Fruit fly (Drosophila melanogaster) whole organism, embryonic: ENCODE data around the gene Megf8.

Source experiments
- Ada2b ChIP-seq: fragments of 200-800 bp; sonication (Bioruptor generic); IDR thresholded peaks from 2 replicates; pipeline ENCODE4 v1.3.6; 2022; ENCODE audit warnings: missing biosample characterization, missing genetic modification characterization
- Antp ChIP-seq: fragments of 200-800 bp; sonication (Bioruptor generic); optimal IDR thresholded peaks from 3 replicates; lab custom pipeline; 2016; ENCODE audit warnings: missing biosample characterization, missing genetic modification characterization
- Bgb ChIP-seq: fragments of 200-800 bp; sonication (Bioruptor generic); IDR thresholded peaks from 2 replicates; pipeline ENCODE4 v1.3.6; 2022; ENCODE audit warnings: missing biosample characterization, missing genetic modification characterization; ENCODE audit not compliant: partially characterized antibody
- C15 ChIP-seq: fragments of 200-800 bp; sonication (Bioruptor generic); IDR thresholded peaks from 3 replicates; pipeline ENCODE4 v1.3.6; 2022; ENCODE audit warnings: missing biosample characterization, missing genetic modification characterization
- CG12071 ChIP-seq: fragments of 200-800 bp; sonication (Bioruptor generic); optimal IDR thresholded peaks from 3 replicates; lab custom pipeline; 2018; ENCODE audit warnings: missing biosample characterization, mild to moderate bottlenecking, missing genetic modification characterization
- CG12769 ChIP-seq: fragments of 200-800 bp; sonication (Bioruptor generic); optimal IDR thresholded peaks from 2 replicates; lab custom pipeline; 2019; ENCODE audit warnings: missing biosample characterization, mild to moderate bottlenecking, missing genetic modification characterization, moderate library complexity
- CG13287 ChIP-seq: fragments of 200-800 bp; sonication (Bioruptor generic); IDR thresholded peaks from 2 replicates; pipeline ENCODE4 v1.3.6; 2022; ENCODE audit warnings: missing biosample characterization, missing genetic modification characterization; ENCODE audit not compliant: partially characterized antibody
- CG13424 ChIP-seq: fragments of 200-800 bp; sonication (Bioruptor generic); optimal IDR thresholded peaks from 2 replicates; lab custom pipeline; 2019; ENCODE audit warnings: missing biosample characterization, mild to moderate bottlenecking, missing genetic modification characterization, moderate library complexity
- CG15514 ChIP-seq: fragments of 200-800 bp; sonication (Bioruptor generic); optimal IDR thresholded peaks from 3 replicates; lab custom pipeline; 2017; ENCODE audit warnings: missing biosample characterization, missing genetic modification characterization, mild to moderate bottlenecking, moderate library complexity, missing genetic modification reagents
- CG1602 ChIP-seq: fragments of 200-800 bp; sonication (Bioruptor generic); optimal IDR thresholded peaks from 3 replicates; lab custom pipeline; 2016; ENCODE audit warnings: missing biosample characterization, missing genetic modification characterization
- CG18764 ChIP-seq: fragments of 200-800 bp; sonication (Bioruptor generic); optimal IDR thresholded peaks from 3 replicates; lab custom pipeline; 2016; ENCODE audit warnings: missing biosample characterization, missing genetic modification characterization
- CG2875 ChIP-seq: fragments of 200-800 bp; sonication (Bioruptor generic); optimal IDR thresholded peaks from 2 replicates; lab custom pipeline; 2017; ENCODE audit warnings: missing biosample characterization, mild to moderate bottlenecking, missing genetic modification characterization, missing genetic modification reagents
- CG32532 ChIP-seq: fragments of 200-800 bp; sonication (Bioruptor generic); IDR thresholded peaks from 2 replicates; pipeline ENCODE4 v1.3.6; 2022; ENCODE audit warnings: missing biosample characterization, missing genetic modification characterization
- CG4282 ChIP-seq: fragments of 200-800 bp; sonication (Bioruptor generic); optimal IDR thresholded peaks from 2 replicates; lab custom pipeline; 2016; ENCODE audit warnings: missing biosample characterization, missing genetic modification characterization
- CG4820 ChIP-seq: fragments of 200-800 bp; sonication (Bioruptor generic); optimal IDR thresholded peaks from 3 replicates; lab custom pipeline; 2016; ENCODE audit warnings: missing biosample characterization, missing genetic modification characterization
- CG6272 ChIP-seq: fragments of 200-800 bp; sonication (Bioruptor generic); IDR thresholded peaks from 2 replicates; pipeline ENCODE4 v1.3.6; 2022; ENCODE audit warnings: missing biosample characterization, missing genetic modification characterization
- CG6765 ChIP-seq: fragments of 200-800 bp; sonication (Bioruptor generic); optimal IDR thresholded peaks from 3 replicates; lab custom pipeline; 2017; ENCODE audit warnings: missing biosample characterization, mild to moderate bottlenecking, missing genetic modification characterization
- CG6813 ChIP-seq: fragments of 200-800 bp; sonication (Bioruptor generic); optimal IDR thresholded peaks from 2 replicates; lab custom pipeline; 2017; ENCODE audit warnings: missing biosample characterization, missing genetic modification characterization, mild to moderate bottlenecking, moderate library complexity, missing genetic modification reagents
- CG8290 ChIP-seq, 3 experiments: fragments of 200-800 bp; sonication (Bioruptor generic); optimal IDR thresholded peaks; 2 replicates each; lab custom pipeline; 2016 to 2019; ENCODE audit warnings: missing biosample characterization in 3 of 3, missing genetic modification characterization in 3 of 3, mild to moderate bottlenecking in 2 of 3, moderate library complexity in 1 of 3
- Camta ChIP-seq: fragments of 200-800 bp; sonication (Bioruptor generic); optimal IDR thresholded peaks from 2 replicates; lab custom pipeline; 2016; ENCODE audit warnings: missing biosample characterization, missing genetic modification characterization
- Dip3 ChIP-seq: fragments of 200-800 bp; sonication (Bioruptor generic); optimal IDR thresholded peaks from 3 replicates; lab custom pipeline; 2016; ENCODE audit warnings: missing biosample characterization, missing genetic modification characterization
- Doc2 ChIP-seq: fragments of 200-800 bp; sonication (Bioruptor generic); IDR thresholded peaks from 2 replicates; pipeline ENCODE4 v1.3.6; 2022; ENCODE audit warnings: missing biosample characterization, missing genetic modification characterization
- Meics ChIP-seq: fragments of 200-800 bp; sonication (Bioruptor generic); optimal IDR thresholded peaks from 2 replicates; lab custom pipeline; 2017; ENCODE audit warnings: missing biosample characterization, mild to moderate bottlenecking, missing genetic modification characterization
- Myb ChIP-seq: fragments of 200-800 bp; sonication (Bioruptor generic); optimal IDR thresholded peaks from 2 replicates; lab custom pipeline; 2016; ENCODE audit warnings: missing biosample characterization, missing genetic modification characterization
- Neu2 ChIP-seq: fragments of 200-800 bp; sonication (Bioruptor generic); optimal IDR thresholded peaks from 3 replicates; lab custom pipeline; 2016; ENCODE audit warnings: missing biosample characterization, missing genetic modification characterization, borderline replicate concordance
- Nf-YC ChIP-seq: fragments of 200-800 bp; optimal IDR thresholded peaks from 3 replicates; lab custom pipeline; 2019; ENCODE audit warnings: missing biosample characterization, mild to moderate bottlenecking, missing genetic modification characterization, moderate library complexity
- Pdp1 ChIP-seq, 2 experiments: fragments of 200-800 bp; sonication (Bioruptor generic); optimal IDR thresholded peaks; 3 replicates each; lab custom pipeline; 2016; ENCODE audit warnings: missing biosample characterization in 2 of 2, missing genetic modification characterization in 2 of 2, mild to moderate bottlenecking in 1 of 2, moderate library complexity in 1 of 2
- Sry-β ChIP-seq: fragments of 200-800 bp; sonication (Bioruptor generic); optimal IDR thresholded peaks from 2 replicates; lab custom pipeline; 2018; ENCODE audit warnings: missing biosample characterization, mild to moderate bottlenecking, missing genetic modification characterization, moderate library complexity
- ato ChIP-seq: fragments of 200-800 bp; sonication (Bioruptor generic); IDR thresholded peaks from 2 replicates; pipeline ENCODE4 v1.3.6; 2022; ENCODE audit warnings: missing biosample characterization, missing genetic modification characterization; ENCODE audit not compliant: partially characterized antibody
- bab2 ChIP-seq: fragments of 200-800 bp; sonication (Bioruptor generic); optimal IDR thresholded peaks from 2 replicates; lab custom pipeline; 2016; ENCODE audit warnings: missing biosample characterization, missing genetic modification characterization
- bigmax ChIP-seq: fragments of 200-800 bp; sonication (Bioruptor generic); optimal IDR thresholded peaks from 2 replicates; lab custom pipeline; 2018; ENCODE audit warnings: missing biosample characterization, mild to moderate bottlenecking, missing genetic modification characterization
- croc ChIP-seq: fragments of 200-800 bp; sonication (Bioruptor generic); conservative IDR thresholded peaks from 3 replicates; pipeline ENCODE4 v1.3.6; 2022; ENCODE audit warnings: missing biosample characterization, missing genetic modification characterization
- cwo ChIP-seq: fragments of 200-800 bp; sonication (Bioruptor generic); optimal IDR thresholded peaks from 3 replicates; lab custom pipeline; 2017; ENCODE audit warnings: missing biosample characterization, missing genetic modification characterization, mild to moderate bottlenecking, moderate library complexity, missing genetic modification reagents
- dmrt99B ChIP-seq: fragments of 200-800 bp; sonication (Bioruptor generic); optimal IDR thresholded peaks from 2 replicates; lab custom pipeline; 2018; ENCODE audit warnings: missing biosample characterization, mild to moderate bottlenecking, missing genetic modification characterization, moderate library complexity
- fd102C ChIP-seq: fragments of 200-800 bp; sonication (Bioruptor generic); optimal IDR thresholded peaks from 2 replicates; lab custom pipeline; 2018; ENCODE audit warnings: missing biosample characterization, mild to moderate bottlenecking, missing genetic modification characterization, moderate library complexity
- gem ChIP-seq: fragments of 200-800 bp; sonication (Bioruptor generic); optimal IDR thresholded peaks from 2 replicates; lab custom pipeline; 2019; ENCODE audit warnings: missing biosample characterization, mild to moderate bottlenecking, missing genetic modification characterization, moderate library complexity
- lbe ChIP-seq: fragments of 200-800 bp; sonication (Bioruptor generic); optimal IDR thresholded peaks from 2 replicates; lab custom pipeline; 2016; ENCODE audit warnings: missing biosample characterization, mild to moderate bottlenecking, missing genetic modification characterization
- luna ChIP-seq: fragments of 200-800 bp; sonication (Bioruptor generic); optimal IDR thresholded peaks from 2 replicates; lab custom pipeline; 2016; ENCODE audit warnings: missing biosample characterization, missing genetic modification characterization
- mam ChIP-seq: fragments of 200-800 bp; sonication (Bioruptor generic); optimal IDR thresholded peaks from 3 replicates; lab custom pipeline; 2016; ENCODE audit warnings: missing biosample characterization, missing genetic modification characterization
- mirr ChIP-seq: fragments of 200-800 bp; sonication (Bioruptor generic); optimal IDR thresholded peaks from 3 replicates; lab custom pipeline; 2018; ENCODE audit warnings: missing biosample characterization, mild to moderate bottlenecking, missing genetic modification characterization
- mld ChIP-seq: fragments of 200-800 bp; sonication (Bioruptor generic); IDR thresholded peaks from 3 replicates; pipeline ENCODE4 v1.3.6; 2022; ENCODE audit warnings: missing biosample characterization, missing genetic modification characterization; ENCODE audit not compliant: partially characterized antibody
- nerfin-2 ChIP-seq: fragments of 200-800 bp; sonication (Bioruptor generic); IDR thresholded peaks from 2 replicates; pipeline ENCODE4 v1.3.6; 2022; ENCODE audit warnings: missing biosample characterization, missing genetic modification characterization; ENCODE audit not compliant: partially characterized antibody
- nom ChIP-seq: fragments of 200-800 bp; sonication (Bioruptor generic); optimal IDR thresholded peaks from 2 replicates; lab custom pipeline; 2017; ENCODE audit warnings: missing biosample characterization, missing genetic modification characterization, mild to moderate bottlenecking, moderate library complexity, missing genetic modification reagents
- prd ChIP-seq, 3 experiments: fragments of >200 bp in 2 of 3; fragments of 200-800 bp in 1 of 3; sonication (Bioruptor generic) in 1 of 3; optimal IDR thresholded peaks in 2 of 3; IDR thresholded peaks in 1 of 3; 2 replicates in 2 of 3; 3 replicates in 1 of 3; pipeline versions ENCODE4 v1.3.6 to Lab custom; 2017 to 2022; ENCODE audit warnings: missing biosample characterization in 1 of 3, missing genetic modification characterization in 1 of 3
- pros ChIP-seq: fragments of 200-800 bp; sonication (Bioruptor generic); optimal IDR thresholded peaks from 3 replicates; lab custom pipeline; 2019; ENCODE audit warnings: missing biosample characterization, mild to moderate bottlenecking, missing genetic modification characterization, moderate library complexity
- row ChIP-seq: fragments of 200-800 bp; sonication (Bioruptor generic); IDR thresholded peaks from 3 replicates; pipeline ENCODE4 v1.3.6; 2022; ENCODE audit warnings: missing biosample characterization, missing genetic modification characterization
- sug ChIP-seq: fragments of 200-800 bp; optimal IDR thresholded peaks from 2 replicates; lab custom pipeline; 2019; ENCODE audit warnings: missing biosample characterization, mild to moderate bottlenecking, missing genetic modification characterization, moderate library complexity

Gene Megf8

DNA sequence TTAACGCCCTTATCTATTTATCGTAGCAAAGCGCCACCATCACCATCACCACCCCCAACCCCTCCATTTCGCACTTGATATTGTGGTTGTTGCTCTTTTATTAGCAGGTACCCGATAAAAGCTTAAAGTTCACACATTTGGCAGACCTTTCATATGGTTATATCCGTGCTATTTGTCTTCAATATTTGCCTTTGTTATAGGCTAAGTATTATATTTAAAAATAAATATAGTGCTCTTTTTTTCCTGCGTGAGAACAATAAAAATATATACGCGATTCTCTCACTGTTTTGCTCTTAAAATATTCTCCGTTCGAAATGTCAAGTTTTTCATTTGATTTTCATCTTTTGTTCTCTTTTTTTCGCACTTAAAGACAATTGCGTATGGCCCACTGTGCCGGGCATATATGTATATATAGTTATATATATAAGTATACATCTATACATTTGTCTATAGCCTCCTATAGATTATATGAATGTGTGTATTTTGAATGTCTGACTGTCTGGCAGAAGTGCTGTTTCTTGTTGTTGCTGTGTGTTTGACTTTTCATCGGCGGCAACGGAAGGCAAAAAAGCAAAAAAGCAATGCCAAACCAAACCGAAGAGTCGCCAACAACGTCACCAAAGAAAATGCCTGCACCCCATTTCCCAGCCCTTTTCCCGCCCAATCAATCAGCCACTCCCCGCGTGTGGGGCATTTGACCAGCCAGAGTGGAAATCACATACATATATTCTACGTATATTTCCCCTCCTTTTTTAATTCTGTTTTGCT is 51.0 kb downstream of the Megf8 start (continued):
- no peak for TF ChIP-seq CG6272
- TF ChIP-seq Neu2 (GFP tag; lab: Kevin White, UChicago): no peak
- 0 out of 2 replicates have a peak, but pooled peaks have one; percentile 11 for TF ChIP-seq CG32532 (GFP tag; lab: Robert Waterston, UW)
- TF ChIP-seq row (GFP tag; lab: Robert Waterston, UW): peak; percentile 28; the same call in 1 of the 3 replicates
- no peak for TF ChIP-seq Camta (GFP tag; lab: Kevin White, UChicago)
- TF ChIP-seq dmrt99B (tag; lab: Kevin White, UChicago): peak; percentile 16
- 0 out of 2 replicates have a peak, but pooled peaks have one; percentile 8 for TF ChIP-seq nerfin-2
- no peak for TF ChIP-seq mirr (GFP tag; lab: Kevin White, UChicago)
- no peak for TF ChIP-seq CG12769
- TF ChIP-seq gem (tag; lab: Kevin White, UChicago): peak; percentile 20
- TF ChIP-seq fd102C: no peak
- no peak for TF ChIP-seq C15 (GFP tag; lab: Robert Waterston, UW)
- no peak for TF ChIP-seq CG18764 (GFP tag; lab: Kevin White, UChicago)
- no peak for TF ChIP-seq Dip3 (GFP tag; lab: Kevin White, UChicago)
- TF ChIP-seq CG4282: no peak
- TF ChIP-seq Meics (GFP tag; lab: Kevin White, UChicago): peak; percentile 12
- TF ChIP-seq luna (GFP tag; lab: Kevin White, UChicago): no peak
- TF ChIP-seq Doc2 (GFP tag; lab: Robert Waterston, UW): no peak
- TF ChIP-seq CG1602: no peak
- TF ChIP-seq CG6813 (GFP tag; lab: Kevin White, UChicago): peak; percentile 17
- no peak for TF ChIP-seq mld (GFP tag; lab: Robert Waterston, UW)
- TF ChIP-seq CG2875 (GFP tag; lab: Kevin White, UChicago): no peak
- peak; percentile 13 for TF ChIP-seq sug (tag; lab: Kevin White, UChicago)
- TF ChIP-seq nom (GFP tag; lab: Kevin White, UChicago): no peak
- no peak for TF ChIP-seq CG6765
- no peak for TF ChIP-seq Nf-YC (tag; lab: Kevin White, UChicago)
- no peak for TF ChIP-seq Ada2b (GFP tag; lab: Robert Waterston, UW)
- peak; percentile 4 for TF ChIP-seq CG15514 (GFP tag; lab: Kevin White, UChicago)
- TF ChIP-seq CG13287 (GFP tag; lab: Robert Waterston, UW): peak; percentile 14; the same call in 1 of the 2 replicates
- TF ChIP-seq prd (optimal IDR thresholded peaks at IDR 0.05; lab: Kevin White, UChicago): no peak
- no peak for TF ChIP-seq prd (GFP tag; IDR thresholded peaks at IDR 0.05; lab: Robert Waterston, UW)

- TF ChIP-seq cwo (GFP tag; lab: Kevin White, UChicago): peak; percentile 44
- TF ChIP-seq CG12071 (GFP tag; lab: Kevin White, UChicago): no peak
- no peak for TF ChIP-seq bab2
- TF ChIP-seq CG4820 (GFP tag; lab: Kevin White, UChicago): no peak
- no peak for TF ChIP-seq CG13424 (tag; lab: Kevin White, UChicago)
- TF ChIP-seq Antp (GFP tag; lab: Kevin White, UChicago): no peak
- TF ChIP-seq mam (GFP tag; lab: Kevin White, UChicago): no peak
- TF ChIP-seq Sry-β (GFP tag; lab: Kevin White, UChicago): no peak
- TF ChIP-seq pros (GFP tag; lab: Kevin White, UChicago): no peak
- TF ChIP-seq ato (GFP tag; lab: Robert Waterston, UW): no peak
- TF ChIP-seq Pdp1 (GFP tag; optimal IDR thresholded peaks at IDR 0.05; lab: Kevin White, UChicago): peak in 1 of 2 experiments; percentile 17
- TF ChIP-seq Camta (GFP tag; lab: Kevin White, UChicago): no peak
- no peak for TF ChIP-seq croc (GFP tag; lab: Robert Waterston, UW)
- peak; percentile 74 for TF ChIP-seq nom (GFP tag; lab: Kevin White, UChicago)
- no peak for TF ChIP-seq luna (GFP tag; lab: Kevin White, UChicago)
- TF ChIP-seq Bgb (GFP tag; lab: Robert Waterston, UW): no peak
- TF ChIP-seq Myb (GFP tag; lab: Kevin White, UChicago): no peak
- TF ChIP-seq lbe (GFP tag; lab: Kevin White, UChicago): peak; percentile 11
- no peak for TF ChIP-seq bigmax (GFP tag; lab: Kevin White, UChicago)
- no peak for TF ChIP-seq CG8290 (GFP tag; optimal IDR thresholded peaks at IDR 0.05; lab: Kevin White, UChicago)
- no peak for TF ChIP-seq CG8290 (tag; optimal IDR thresholded peaks at IDR 0.05; lab: Kevin White, UChicago)
Observed at dm6 chr2L:8095176-8095575, 51.9 kb downstream of the Megf8 start.
